Worm (Caenorhabditis elegans) whole organism, early embryonic: Measurements from ENCODE around the gene M106.2.

Experiments
- flt-1 ChIP-seq: fragments of 200-800 bp; sonication (Bioruptor generic); IDR thresholded peaks from 2 replicates; pipeline ENCODE4 v1.3.6; 2022; ENCODE audit warnings: missing genetic modification characterization, missing compliant biosample characterization
- tra-4 ChIP-seq: sonication (generic microtip); optimal IDR thresholded peaks from 2 replicates; lab custom pipeline; 2017; ENCODE audit warnings: missing genetic modification characterization, missing compliant biosample characterization

DNA sequence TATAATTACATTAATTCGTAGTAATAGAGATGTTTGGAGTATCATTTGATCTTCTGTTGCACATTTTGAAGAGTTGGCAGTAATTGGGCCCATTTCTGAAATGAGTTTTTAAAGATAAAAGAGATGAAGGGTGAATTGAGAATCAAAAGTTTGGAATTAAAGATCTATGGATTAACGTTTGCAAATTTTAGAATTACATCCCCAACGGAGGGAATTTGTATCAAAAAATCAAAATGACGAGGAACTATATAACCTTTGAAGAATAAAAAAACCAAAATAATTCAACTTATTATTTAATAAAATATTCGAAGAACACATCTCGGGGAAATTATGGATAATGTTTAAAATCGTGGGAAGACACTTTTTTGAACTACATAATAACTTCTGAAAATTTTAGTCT is 45.2 kb upstream of the M106.2 start, which contains the start of gene sra-10:
- no peak for TF ChIP-seq tra-4 (tag; lab: Kevin White, UChicago)
- no peak for TF ChIP-seq flt-1 (GFP tag; lab: Robert Waterston, UW)
